Fruit fly (Drosophila melanogaster): ENCODE measurements around the gene Arl1.

Gene Arl1

dm6 chr3L:16021064-16021683 lies 38.2 kb downstream of the Arl1 start (continued):
- TF ChIP-seq disco-r (GFP tag; optimal IDR thresholded peaks at IDR 0.05): peak; percentile 16
- TF ChIP-seq aop (GFP tag; IDR thresholded peaks at IDR 0.05): no peak
- peak; percentile 64 for TF ChIP-seq Spps (tag; optimal IDR thresholded peaks at IDR 0.05)
- TF ChIP-seq CG30020 (tag; optimal IDR thresholded peaks at IDR 0.05): no peak
- TF ChIP-seq wek (GFP tag; optimal IDR thresholded peaks at IDR 0.05): no peak
- no peak for TF ChIP-seq sr (GFP tag; IDR thresholded peaks at IDR 0.05)
- no peak for TF ChIP-seq CG11696 (GFP tag; IDR thresholded peaks at IDR 0.05)
- TF ChIP-seq fd64A (GFP tag; optimal IDR thresholded peaks at IDR 0.05): no peak
- TF ChIP-seq CG34422 (GFP tag; IDR thresholded peaks at IDR 0.05): no peak
- TF ChIP-seq Hr51 (GFP tag; optimal IDR thresholded peaks at IDR 0.05): peak in 1 of 2 experiments; percentile 13
- peak; percentile 42 for TF ChIP-seq CG2678 (tag; optimal IDR thresholded peaks at IDR 0.05)
- peak; percentile 74 for TF ChIP-seq fd96Cb (tag; optimal IDR thresholded peaks at IDR 0.05)
- TF ChIP-seq CG4404 (GFP tag; IDR thresholded peaks at IDR 0.05): peak; percentile 79
- TF ChIP-seq CG11247 (GFP tag; IDR thresholded peaks at IDR 0.05): no peak
- no peak for TF ChIP-seq CG1647 (GFP tag; optimal IDR thresholded peaks at IDR 0.05)
- no peak for TF ChIP-seq CG13624 (GFP tag; optimal IDR thresholded peaks at IDR 0.05)
- no peak for TF ChIP-seq CG13123 (GFP tag; optimal IDR thresholded peaks at IDR 0.05)
- TF ChIP-seq CG17328 (GFP tag; IDR thresholded peaks at IDR 0.05): peak; percentile 63
- no peak for TF ChIP-seq CG10274 (GFP tag; optimal IDR thresholded peaks at IDR 0.05)
- no peak for TF ChIP-seq shn (GFP tag; optimal IDR thresholded peaks at IDR 0.05)
- no peak for TF ChIP-seq CG6854 (GFP tag; optimal IDR thresholded peaks at IDR 0.05)
- TF ChIP-seq CG6254 (GFP tag; optimal IDR thresholded peaks at IDR 0.05): no peak
- no peak for TF ChIP-seq tna (GFP tag; IDR thresholded peaks at IDR 0.05; ENCODE audit: partially characterized antibody)
- TF ChIP-seq btn (GFP tag; optimal IDR thresholded peaks at IDR 0.05): peak; percentile 37
- no peak for TF ChIP-seq Lhr (GFP tag; optimal IDR thresholded peaks at IDR 0.05)
- TF ChIP-seq gem (tag; optimal IDR thresholded peaks at IDR 0.05): peak; percentile 80
- peak; percentile 53; the same call in 1 of the 2 replicates for TF ChIP-seq sisA (GFP tag; IDR thresholded peaks at IDR 0.05)
- TF ChIP-seq fru (optimal IDR thresholded peaks at IDR 0.05): no peak
- TF ChIP-seq ewg (GFP tag; optimal IDR thresholded peaks at IDR 0.05): peak; percentile 8
- no peak for TF ChIP-seq CG14050 (GFP tag; IDR thresholded peaks at IDR 0.05)
- TF ChIP-seq BtbVII (GFP tag; optimal IDR thresholded peaks at IDR 0.05): no peak
- TF ChIP-seq CG6813 (GFP tag; optimal IDR thresholded peaks at IDR 0.05): peak; percentile 38
- peak; percentile 61 for TF ChIP-seq chn (GFP tag; optimal IDR thresholded peaks at IDR 0.05)
- TF ChIP-seq H15 (GFP tag; IDR thresholded peaks at IDR 0.05): no peak
- TF ChIP-seq CG32532 (GFP tag; IDR thresholded peaks at IDR 0.05): no peak
- TF ChIP-seq pros (GFP tag; optimal IDR thresholded peaks at IDR 0.05): no peak
- TF ChIP-seq chm (GFP tag; IDR thresholded peaks at IDR 0.05): peak; percentile 54; the same call in 1 of the 2 replicates
- peak; percentile 69 for TF ChIP-seq CG12391 (tag; optimal IDR thresholded peaks at IDR 0.05)

- no peak for TF ChIP-seq Sin3A (optimal IDR thresholded peaks at IDR 0.05)
- TF ChIP-seq pb (GFP tag; optimal IDR thresholded peaks at IDR 0.05): no peak
- no peak for TF ChIP-seq BEAF-32 (GFP tag; optimal IDR thresholded peaks at IDR 0.05)
- TF ChIP-seq Dek (tag; optimal IDR thresholded peaks at IDR 0.05): no peak
- TF ChIP-seq CG6765 (GFP tag; optimal IDR thresholded peaks at IDR 0.05): no peak
- TF ChIP-seq MTF-1 (GFP tag; optimal IDR thresholded peaks at IDR 0.05; ENCODE audit: borderline replicate concordance): peak; percentile 13
- TF ChIP-seq CG3065 (GFP tag; optimal IDR thresholded peaks at IDR 0.05): no peak
- no peak for TF ChIP-seq btn (GFP tag; optimal IDR thresholded peaks at IDR 0.05)
- peak; percentile 40; the same call in 1 of the 3 replicates for TF ChIP-seq ci (GFP tag; IDR thresholded peaks at IDR 0.05)
- TF ChIP-seq gt (GFP tag; IDR thresholded peaks at IDR 0.05): no peak
- no peak for TF ChIP-seq Doc2 (GFP tag; IDR thresholded peaks at IDR 0.05)
- TF ChIP-seq CG1529 (GFP tag; optimal IDR thresholded peaks at IDR 0.05): no peak
- no peak for TF ChIP-seq repo (GFP tag; optimal IDR thresholded peaks at IDR 0.05)
- 0 out of 2 replicates have a peak, but pooled peaks have one; percentile 37 for TF ChIP-seq chm (GFP tag; IDR thresholded peaks at IDR 0.05)
- TF ChIP-seq tna (GFP tag; IDR thresholded peaks at IDR 0.05; ENCODE audit: partially characterized antibody): no peak
- TF ChIP-seq crol (GFP tag; IDR thresholded peaks at IDR 0.05): 0 out of 2 replicates have a peak, but pooled peaks have one; percentile 20
Measured at dm6 chr3L:16023020-16023648, 40.2 kb downstream of the Arl1 start, which contains the start of gene Notum. TSS of gene Notum (plus strand) at chr3L:16023480.
